Fruit fly (Drosophila melanogaster) whole organism, embryonic: Measurements from ENCODE around the gene fru.
A peak's percentile ranks its signal among the peaks of the same experiment; 100 is the strongest.

Experiments used
- CG10274 ChIP-seq: fragments of 200-800 bp; sonication (Bioruptor generic); optimal IDR thresholded peaks from 3 replicates; lab custom pipeline; 2017; ENCODE audit warnings: missing biosample characterization, mild to moderate bottlenecking, missing genetic modification characterization
- CG12071 ChIP-seq: fragments of 200-800 bp; sonication (Bioruptor generic); optimal IDR thresholded peaks from 3 replicates; lab custom pipeline; 2018; ENCODE audit warnings: missing biosample characterization, mild to moderate bottlenecking, missing genetic modification characterization
- CG12219 ChIP-seq: fragments of 200-800 bp; sonication (Bioruptor generic); optimal IDR thresholded peaks from 3 replicates; lab custom pipeline; 2018; ENCODE audit warnings: missing biosample characterization, mild to moderate bottlenecking, missing genetic modification characterization
- CG12659 ChIP-seq: fragments of 200-800 bp; sonication (Bioruptor generic); optimal IDR thresholded peaks from 3 replicates; lab custom pipeline; 2017; ENCODE audit warnings: mild to moderate bottlenecking, missing biosample characterization, missing genetic modification reagents, missing genetic modification characterization
- CG12744 ChIP-seq: fragments of 200-800 bp; sonication (Bioruptor generic); optimal IDR thresholded peaks from 2 replicates; lab custom pipeline; 2016; ENCODE audit warnings: missing biosample characterization, missing genetic modification characterization
- CG12942 ChIP-seq: fragments of 200-800 bp; sonication (Bioruptor generic); optimal IDR thresholded peaks from 3 replicates; lab custom pipeline; 2016; ENCODE audit warnings: missing biosample characterization, missing genetic modification characterization
- CG13296 ChIP-seq: fragments of 200-800 bp; sonication (Bioruptor generic); optimal IDR thresholded peaks from 3 replicates; lab custom pipeline; 2018; ENCODE audit warnings: missing biosample characterization, mild to moderate bottlenecking, missing genetic modification characterization
- CG1529 ChIP-seq: fragments of 200-800 bp; sonication (Bioruptor generic); optimal IDR thresholded peaks from 3 replicates; lab custom pipeline; 2018; ENCODE audit warnings: missing biosample characterization, missing genetic modification characterization
- CG15479 ChIP-seq: fragments of 200-800 bp; sonication (Bioruptor generic); optimal IDR thresholded peaks from 3 replicates; lab custom pipeline; 2019; ENCODE audit warnings: missing biosample characterization, mild to moderate bottlenecking, missing genetic modification characterization, moderate library complexity
- CG16779 ChIP-seq: fragments of 200-800 bp; sonication (Bioruptor generic); IDR thresholded peaks from 2 replicates; pipeline ENCODE4 v1.3.6; 2022; ENCODE audit warnings: missing biosample characterization, missing genetic modification characterization
- CG17568 ChIP-seq: fragments of 200-800 bp; sonication (Bioruptor generic); optimal IDR thresholded peaks from 2 replicates; lab custom pipeline; 2018; ENCODE audit warnings: missing biosample characterization, mild to moderate bottlenecking, missing genetic modification characterization, moderate library complexity
- CG3065 ChIP-seq: fragments of 200-800 bp; sonication (Bioruptor generic); optimal IDR thresholded peaks from 2 replicates; lab custom pipeline; 2016; ENCODE audit warnings: missing biosample characterization, missing genetic modification characterization
- CG33213 ChIP-seq: fragments of 200-800 bp; sonication (Bioruptor generic); optimal IDR thresholded peaks from 3 replicates; lab custom pipeline; 2016; ENCODE audit warnings: missing biosample characterization, missing genetic modification characterization
- CG3838 ChIP-seq: fragments of 200-800 bp; sonication (Bioruptor generic); optimal IDR thresholded peaks from 3 replicates; lab custom pipeline; 2016; ENCODE audit warnings: missing biosample characterization, missing genetic modification characterization
- CG4282 ChIP-seq: fragments of 200-800 bp; sonication (Bioruptor generic); optimal IDR thresholded peaks from 2 replicates; lab custom pipeline; 2016; ENCODE audit warnings: missing biosample characterization, missing genetic modification characterization
- CG6175 ChIP-seq: fragments of 200-800 bp; sonication (Bioruptor generic); IDR thresholded peaks from 3 replicates; pipeline ENCODE4 v1.3.6; 2022; ENCODE audit warnings: missing biosample characterization, missing genetic modification characterization
- CG7786 ChIP-seq: fragments of 200-800 bp; sonication (Bioruptor generic); optimal IDR thresholded peaks from 2 replicates; lab custom pipeline; 2016; ENCODE audit warnings: missing biosample characterization, missing genetic modification characterization
- CG8290 ChIP-seq, 3 experiments: fragments of 200-800 bp; sonication (Bioruptor generic); optimal IDR thresholded peaks; 2 replicates each; lab custom pipeline; 2016 to 2019; ENCODE audit warnings: missing biosample characterization in 3 of 3, missing genetic modification characterization in 3 of 3, mild to moderate bottlenecking in 2 of 3, moderate library complexity in 1 of 3
- CG8478 ChIP-seq: fragments of >200 bp; optimal IDR thresholded peaks from 2 replicates; lab custom pipeline; 2018
- D19A ChIP-seq: fragments of 200-800 bp; optimal IDR thresholded peaks from 3 replicates; lab custom pipeline; 2019; ENCODE audit warnings: missing biosample characterization, mild to moderate bottlenecking, missing genetic modification characterization, moderate library complexity
- Dbx ChIP-seq: fragments of 200-800 bp; sonication (Bioruptor generic); IDR thresholded peaks from 3 replicates; pipeline ENCODE4 v1.3.6; 2022; ENCODE audit warnings: missing biosample characterization, missing genetic modification characterization
- Dll ChIP-seq: fragments of 200-800 bp; sonication (Bioruptor generic); IDR thresholded peaks from 4 replicates; pipeline ENCODE4 v1.3.6; 2022; ENCODE audit warnings: missing biosample characterization, missing genetic modification characterization; ENCODE audit not compliant: partially characterized antibody
- Drgx ChIP-seq: fragments of 200-800 bp; sonication (Bioruptor generic); IDR thresholded peaks from 2 replicates; pipeline ENCODE4 v1.3.6; 2022; ENCODE audit warnings: missing biosample characterization, missing genetic modification characterization
- E2f2 ChIP-seq: fragments of 200-800 bp; sonication (Bioruptor generic); IDR thresholded peaks from 2 replicates; pipeline ENCODE4 v1.3.6; 2022; ENCODE audit warnings: missing biosample characterization, missing genetic modification characterization
- H2.0 ChIP-seq: fragments of 200-800 bp; sonication (Bioruptor generic); IDR thresholded peaks from 2 replicates; pipeline ENCODE4 v1.3.6; 2022; ENCODE audit warnings: missing biosample characterization, missing genetic modification characterization
- Hmx ChIP-seq: fragments of 200-800 bp; sonication (Bioruptor generic); optimal IDR thresholded peaks from 2 replicates; lab custom pipeline; 2016; ENCODE audit warnings: missing biosample characterization, missing genetic modification characterization
- Hr39 ChIP-seq: fragments of >200 bp; optimal IDR thresholded peaks from 2 replicates; lab custom pipeline; 2017
- Lhr ChIP-seq: fragments of 200-800 bp; sonication (Bioruptor generic); optimal IDR thresholded peaks from 3 replicates; lab custom pipeline; 2017; ENCODE audit warnings: mild to moderate bottlenecking, missing biosample characterization, missing genetic modification reagents, missing genetic modification characterization
- MESR4 ChIP-seq: fragments of 200-800 bp; sonication (Bioruptor generic); optimal IDR thresholded peaks from 2 replicates; lab custom pipeline; 2018; ENCODE audit warnings: missing biosample characterization, mild to moderate bottlenecking, missing genetic modification characterization, moderate library complexity
- Oli ChIP-seq: fragments of 200-800 bp; sonication (Bioruptor generic); optimal IDR thresholded peaks from 2 replicates; lab custom pipeline; 2018; ENCODE audit warnings: missing biosample characterization, mild to moderate bottlenecking, missing genetic modification characterization, moderate library complexity
- Pdp1 ChIP-seq, 2 experiments: fragments of 200-800 bp; sonication (Bioruptor generic); optimal IDR thresholded peaks; 3 replicates each; lab custom pipeline; 2016; ENCODE audit warnings: missing biosample characterization in 2 of 2, missing genetic modification characterization in 2 of 2, mild to moderate bottlenecking in 1 of 2, moderate library complexity in 1 of 2
- Poxn ChIP-seq: fragments of 200-800 bp; sonication (Bioruptor generic); IDR thresholded peaks from 2 replicates; pipeline ENCODE4 v1.3.6; 2022; ENCODE audit warnings: missing biosample characterization, missing genetic modification characterization
- Ptx1 ChIP-seq: fragments of 200-800 bp; sonication (Bioruptor generic); IDR thresholded peaks from 2 replicates; pipeline ENCODE4 v1.3.6; 2022; ENCODE audit warnings: missing biosample characterization, missing genetic modification characterization
- Rx ChIP-seq: fragments of 200-800 bp; sonication (Bioruptor generic); IDR thresholded peaks from 2 replicates; pipeline ENCODE4 v1.3.6; 2022; ENCODE audit warnings: missing biosample characterization, missing genetic modification characterization
- Spps ChIP-seq: fragments of 200-800 bp; sonication (Bioruptor generic); optimal IDR thresholded peaks from 2 replicates; lab custom pipeline; 2018; ENCODE audit warnings: missing biosample characterization, mild to moderate bottlenecking, missing genetic modification characterization
- Ssrp ChIP-seq: fragments of 200-800 bp; sonication (Bioruptor generic); optimal IDR thresholded peaks from 2 replicates; lab custom pipeline; 2018; ENCODE audit warnings: missing biosample characterization, mild to moderate bottlenecking, missing genetic modification characterization, moderate library complexity
- amos ChIP-seq: fragments of 200-800 bp; sonication (Bioruptor generic); IDR thresholded peaks from 2 replicates; pipeline ENCODE4 v1.3.6; 2022; ENCODE audit warnings: missing biosample characterization, missing genetic modification characterization; ENCODE audit not compliant: partially characterized antibody
- bcd ChIP-seq: fragments of 200-800 bp; sonication (Bioruptor generic); optimal IDR thresholded peaks from 2 replicates; lab custom pipeline; 2017; ENCODE audit warnings: missing biosample characterization, mild to moderate bottlenecking, missing genetic modification characterization
- cato ChIP-seq: fragments of 200-800 bp; sonication (Bioruptor generic); optimal IDR thresholded peaks from 2 replicates; lab custom pipeline; 2016; ENCODE audit warnings: missing biosample characterization, missing genetic modification characterization, borderline replicate concordance
- crol ChIP-seq: fragments of 200-800 bp; sonication (Bioruptor generic); IDR thresholded peaks from 2 replicates; pipeline ENCODE4 v1.3.6; 2022; ENCODE audit warnings: missing biosample characterization, missing genetic modification characterization
- dan ChIP-seq: fragments of 200-800 bp; sonication (Bioruptor generic); IDR thresholded peaks from 2 replicates; pipeline ENCODE4 v1.3.6; 2022; ENCODE audit warnings: missing biosample characterization, missing genetic modification characterization
- dimm ChIP-seq: fragments of 200-800 bp; sonication (Bioruptor generic); IDR thresholded peaks from 2 replicates; pipeline ENCODE4 v1.3.6; 2022; ENCODE audit warnings: missing biosample characterization, missing genetic modification characterization
- ewg ChIP-seq: fragments of 200-800 bp; sonication (Bioruptor generic); optimal IDR thresholded peaks from 3 replicates; lab custom pipeline; 2017; ENCODE audit warnings: mild to moderate bottlenecking, missing biosample characterization, missing genetic modification reagents, missing genetic modification characterization
- fd3F ChIP-seq: fragments of 200-800 bp; sonication (Bioruptor generic); optimal IDR thresholded peaks from 2 replicates; lab custom pipeline; 2018; ENCODE audit warnings: missing biosample characterization, mild to moderate bottlenecking, missing genetic modification characterization, moderate library complexity
- fru ChIP-seq: fragments of >200 bp; optimal IDR thresholded peaks from 2 replicates; lab custom pipeline; 2017
- jumu ChIP-seq: fragments of 200-800 bp; sonication (Bioruptor generic); optimal IDR thresholded peaks from 3 replicates; lab custom pipeline; 2016; ENCODE audit warnings: missing biosample characterization, missing genetic modification characterization
- mam ChIP-seq: fragments of 200-800 bp; sonication (Bioruptor generic); optimal IDR thresholded peaks from 3 replicates; lab custom pipeline; 2016; ENCODE audit warnings: missing biosample characterization, missing genetic modification characterization
- pfk ChIP-seq: fragments of 200-800 bp; sonication (Bioruptor generic); optimal IDR thresholded peaks from 2 replicates; lab custom pipeline; 2018; ENCODE audit warnings: missing biosample characterization, mild to moderate bottlenecking, missing genetic modification characterization, moderate library complexity
- repo ChIP-seq: fragments of 200-800 bp; sonication (Bioruptor generic); optimal IDR thresholded peaks from 2 replicates; lab custom pipeline; 2016; ENCODE audit warnings: missing biosample characterization, missing genetic modification characterization
- tna ChIP-seq: fragments of 200-800 bp; sonication (Bioruptor generic); IDR thresholded peaks from 2 replicates; pipeline ENCODE4 v1.3.6; 2022; ENCODE audit warnings: missing biosample characterization, missing genetic modification characterization; ENCODE audit not compliant: partially characterized antibody
- z ChIP-seq: fragments of 200-800 bp; sonication (Bioruptor generic); IDR thresholded peaks from 3 replicates; pipeline ENCODE4 v1.3.6; 2022; ENCODE audit warnings: missing biosample characterization, missing genetic modification characterization
- zen2 ChIP-seq: fragments of 200-800 bp; sonication (Bioruptor generic); IDR thresholded peaks from 3 replicates; pipeline ENCODE4 v1.3.6; 2022; ENCODE audit warnings: missing biosample characterization, missing genetic modification characterization; ENCODE audit not compliant: partially characterized antibody

fru gene

dm6 chr3R:18508346-18508745 lies 37.0 kb downstream of the fru start (continued):
- TF ChIP-seq Hmx, result no peak
- TF ChIP-seq dimm (GFP tag; lab: Robert Waterston, UW), result peak; percentile 48; the same call in 1 of the 2 replicates
- TF ChIP-seq mam (GFP tag; lab: Kevin White, UChicago), result peak; percentile 18
- TF ChIP-seq CG4282 (GFP tag; lab: Kevin White, UChicago), result no peak
- no peak for TF ChIP-seq repo (GFP tag; lab: Kevin White, UChicago)
- TF ChIP-seq crol (GFP tag; lab: Robert Waterston, UW), result no peak
- TF ChIP-seq Drgx (GFP tag; lab: Robert Waterston, UW), result no peak
- no peak for TF ChIP-seq jumu (GFP tag; lab: Kevin White, UChicago)
- TF ChIP-seq Ptx1 (GFP tag; lab: Robert Waterston, UW), result peak; percentile 84
- TF ChIP-seq Pdp1 (GFP tag; optimal IDR thresholded peaks at IDR 0.05; lab: Kevin White, UChicago), result no peak
- no peak for TF ChIP-seq fru (lab: Kevin White, UChicago)
- TF ChIP-seq Rx (GFP tag; lab: Robert Waterston, UW), result peak; percentile 11
- TF ChIP-seq Hr39 (lab: Kevin White, UChicago), result no peak
- no peak for TF ChIP-seq Spps (tag; lab: Kevin White, UChicago)
- TF ChIP-seq CG16779 (GFP tag; lab: Robert Waterston, UW), result no peak
- TF ChIP-seq fd3F, result no peak
- TF ChIP-seq amos (GFP tag; lab: Robert Waterston, UW), result no peak
- no peak for TF ChIP-seq CG15479 (GFP tag; lab: Kevin White, UChicago)
- TF ChIP-seq Lhr (GFP tag; lab: Kevin White, UChicago), result no peak
- TF ChIP-seq CG17568 (GFP tag; lab: Kevin White, UChicago), result no peak
- TF ChIP-seq CG12071 (GFP tag; lab: Kevin White, UChicago), result no peak
- TF ChIP-seq Ssrp (tag; lab: Kevin White, UChicago), result no peak
- TF ChIP-seq H2.0 (GFP tag; lab: Robert Waterston, UW), result peak; percentile 58; the same call in 1 of the 2 replicates
- no peak; the same call in 1 of the 2 replicates for TF ChIP-seq E2f2 (GFP tag; lab: Robert Waterston, UW)
- TF ChIP-seq CG8290 (GFP tag; optimal IDR thresholded peaks at IDR 0.05; lab: Kevin White, UChicago), result no peak
- TF ChIP-seq CG8290 (tag; optimal IDR thresholded peaks at IDR 0.05; lab: Kevin White, UChicago), result no peak
- peak; percentile 25 for TF ChIP-seq ewg
- no peak for TF ChIP-seq cato (GFP tag; lab: Kevin White, UChicago)
- TF ChIP-seq CG1529, result no peak
- TF ChIP-seq Dll (GFP tag; lab: Robert Waterston, UW), result no peak

dm6 chr3R:18507710-18508109 lies 37.7 kb downstream of the fru start:
- peak; percentile 98 for TF ChIP-seq CG3065
- TF ChIP-seq CG10274, result no peak
- peak; percentile 26; the same call in 1 of the 3 replicates for TF ChIP-seq zen2 (GFP tag; lab: Robert Waterston, UW)
- no peak for TF ChIP-seq CG6175 (GFP tag; lab: Robert Waterston, UW)
- TF ChIP-seq tna (GFP tag; lab: Robert Waterston, UW), result no peak
- TF ChIP-seq bcd, result no peak
- no peak for TF ChIP-seq Dbx (GFP tag; lab: Robert Waterston, UW)
- TF ChIP-seq z (GFP tag; lab: Robert Waterston, UW), result peak; percentile 84

- TF ChIP-seq CG12942, result no peak
- TF ChIP-seq CG12744 (GFP tag; lab: Kevin White, UChicago), result no peak
- no peak for TF ChIP-seq D19A (tag; lab: Kevin White, UChicago)
- TF ChIP-seq Poxn (GFP tag; lab: Robert Waterston, UW), result no peak
- no peak for TF ChIP-seq dan (GFP tag; lab: Robert Waterston, UW)
- TF ChIP-seq pfk (GFP tag; lab: Kevin White, UChicago), result no peak
- no peak for TF ChIP-seq CG8478 (lab: Kevin White, UChicago)
- no peak for TF ChIP-seq CG12219 (GFP tag; lab: Kevin White, UChicago)
- no peak for TF ChIP-seq CG7786 (GFP tag; lab: Kevin White, UChicago)
- no peak for TF ChIP-seq CG12659 (GFP tag; lab: Kevin White, UChicago)
- no peak for TF ChIP-seq CG33213
- no peak for TF ChIP-seq Oli (tag; lab: Kevin White, UChicago)
- no peak for TF ChIP-seq CG13296 (GFP tag; lab: Kevin White, UChicago)
- no peak for TF ChIP-seq CG3838
- no peak for TF ChIP-seq MESR4 (GFP tag; lab: Kevin White, UChicago)
Measured at dm6 chr3R:18499338-18499737, 46.0 kb downstream of the fru start.
